Fruit fly (Drosophila melanogaster): ENCODE data around the gene Pgant4.

Pgant4 gene

DNA sequence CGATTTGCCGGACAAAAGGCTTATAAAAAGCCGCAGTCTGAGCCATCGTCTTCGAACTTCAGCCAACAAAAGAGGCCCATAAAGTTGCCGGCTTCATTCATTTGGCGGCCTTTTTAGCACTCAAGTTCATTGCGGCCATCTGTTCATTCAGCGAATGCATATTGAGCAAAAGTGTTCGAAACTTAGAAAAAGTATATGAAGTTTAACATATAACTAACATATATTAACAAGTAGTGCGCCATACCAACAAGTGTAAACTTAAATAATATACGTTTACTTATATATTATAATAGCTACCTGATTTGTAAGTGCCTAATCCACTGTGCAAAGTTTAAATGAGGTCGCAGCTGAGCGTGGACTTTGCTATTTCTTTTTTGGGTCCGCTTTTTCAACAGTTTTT is 36.1 kb upstream of the Pgant4 start (continued):
- TF ChIP-seq pan (optimal IDR thresholded peaks at IDR 0.05) (no peak), pan (GFP tag; optimal IDR thresholded peaks at IDR 0.05 in 1 of 2, IDR thresholded peaks at IDR 0.05 in 1 of 2) (peak in 1 of 2 experiments; percentile 59), BtbVII (GFP tag; optimal IDR thresholded peaks at IDR 0.05) (no peak)

DNA sequence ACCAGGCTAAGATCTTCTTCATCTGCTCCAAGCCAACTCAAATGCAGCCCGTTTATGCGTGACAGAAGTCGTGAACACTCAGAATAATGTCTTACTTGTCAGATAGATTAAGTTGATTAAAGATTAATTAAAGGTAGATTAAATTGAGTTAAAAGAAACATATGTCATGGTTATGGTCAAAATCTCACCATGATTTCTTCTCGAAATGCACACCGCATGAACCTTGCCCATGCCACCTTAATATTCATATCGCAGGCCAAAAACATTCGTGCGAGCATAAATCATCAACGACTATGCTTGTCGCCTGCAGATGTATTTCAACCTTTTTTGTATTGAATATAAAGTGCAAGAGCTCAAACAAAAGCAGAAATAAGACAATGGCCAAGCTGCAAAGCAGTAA is 35.3 kb upstream of the Pgant4 start:
- no peak for TF ChIP-seq CG10274 (GFP tag; optimal IDR thresholded peaks at IDR 0.05)
- no peak for TF ChIP-seq slbo (GFP tag; IDR thresholded peaks at IDR 0.05)
- TF ChIP-seq CG10543 (GFP tag; optimal IDR thresholded peaks at IDR 0.05), result no peak
- TF ChIP-seq Mrtf (GFP tag; IDR thresholded peaks at IDR 0.05), result no peak
- no peak for TF ChIP-seq lov (optimal IDR thresholded peaks at IDR 0.05)
- peak; percentile 73; the same call in 2 of the 3 replicates for TF ChIP-seq lov (GFP tag; IDR thresholded peaks at IDR 0.05)
- TF ChIP-seq zfh1 (GFP tag; IDR thresholded peaks at IDR 0.05), result peak; percentile 64
- peak; percentile 73 for TF ChIP-seq CG10979 (tag; optimal IDR thresholded peaks at IDR 0.05)
- TF ChIP-seq CG30020 (tag; optimal IDR thresholded peaks at IDR 0.05), result no peak
- peak; percentile 37; the same call in 1 of the 2 replicates for TF ChIP-seq E2f2 (GFP tag; IDR thresholded peaks at IDR 0.05)
- TF ChIP-seq odd (GFP tag; optimal IDR thresholded peaks at IDR 0.05), result peak; percentile 33
- no peak for TF ChIP-seq fru (optimal IDR thresholded peaks at IDR 0.05)
- peak; percentile 59; the same call in 1 of the 2 replicates for TF ChIP-seq CG32767 (GFP tag; IDR thresholded peaks at IDR 0.05)
- TF ChIP-seq corto (GFP tag; optimal IDR thresholded peaks at IDR 0.05), result no peak
- no peak for TF ChIP-seq usp (GFP tag; optimal IDR thresholded peaks at IDR 0.05)
- no peak for TF ChIP-seq D (optimal IDR thresholded peaks at IDR 0.05)
- TF ChIP-seq D (GFP tag; optimal IDR thresholded peaks at IDR 0.05), result peak; percentile 25
- no peak for TF ChIP-seq CG17802 (tag; optimal IDR thresholded peaks at IDR 0.05)
- no peak for TF ChIP-seq CG17912 (GFP tag; optimal IDR thresholded peaks at IDR 0.05)
- TF ChIP-seq CG11560 (tag; IDR thresholded peaks at IDR 0.05), result 0 out of 3 replicates have a peak, but pooled peaks have one; percentile 33
- peak; percentile 71 for TF ChIP-seq Awh (GFP tag; IDR thresholded peaks at IDR 0.05)
- TF ChIP-seq ttk (GFP tag; IDR thresholded peaks at IDR 0.05), result 0 out of 2 replicates have a peak, but pooled peaks have one; percentile 41
- TF ChIP-seq CG8281 (tag; optimal IDR thresholded peaks at IDR 0.05), result peak; percentile 29
- TF ChIP-seq Pdp1 (GFP tag; optimal IDR thresholded peaks at IDR 0.05), result peak; percentile 18 to 24
- no peak for TF ChIP-seq CG4617 (GFP tag; optimal IDR thresholded peaks at IDR 0.05; ENCODE audit: borderline replicate concordance)
- TF ChIP-seq CG8290 (GFP tag; optimal IDR thresholded peaks at IDR 0.05), result no peak
- TF ChIP-seq CG8290 (tag; optimal IDR thresholded peaks at IDR 0.05), result peak in 1 of 2 experiments; percentile 56
- no peak for TF ChIP-seq CG9797 (GFP tag; optimal IDR thresholded peaks at IDR 0.05)
- TF ChIP-seq sens-2 (GFP tag; IDR thresholded peaks at IDR 0.05), result peak; percentile 63
- no peak for TF ChIP-seq zen2 (GFP tag; IDR thresholded peaks at IDR 0.05; ENCODE audit: partially characterized antibody)
- peak; percentile 29 for TF ChIP-seq CG18599 (GFP tag; optimal IDR thresholded peaks at IDR 0.05)
- no peak for TF ChIP-seq Hmx (GFP tag; optimal IDR thresholded peaks at IDR 0.05)
- TF ChIP-seq gcm2 (GFP tag; optimal IDR thresholded peaks at IDR 0.05), result no peak
- TF ChIP-seq CG17359 (tag; optimal IDR thresholded peaks at IDR 0.05), result peak; percentile 79
- peak; percentile 28 for TF ChIP-seq lbe (GFP tag; optimal IDR thresholded peaks at IDR 0.05)
- TF ChIP-seq kah (GFP tag; optimal IDR thresholded peaks at IDR 0.05), result peak; percentile 65
- no peak for TF ChIP-seq sima (GFP tag; optimal IDR thresholded peaks at IDR 0.05)
- TF ChIP-seq CG13894 (tag; optimal IDR thresholded peaks at IDR 0.05), result no peak
- TF ChIP-seq CG18476 (GFP tag; optimal IDR thresholded peaks at IDR 0.05), result no peak
- TF ChIP-seq esg (GFP tag; conservative IDR thresholded peaks at IDR 0.05), result peak; percentile 35; the same call in 1 of the 2 replicates
- no peak for TF ChIP-seq abd-A (tag; optimal IDR thresholded peaks at IDR 0.05)
- no peak for TF ChIP-seq CG2120 (GFP tag; optimal IDR thresholded peaks at IDR 0.05)
- peak; percentile 80 for TF ChIP-seq stc (GFP tag; IDR thresholded peaks at IDR 0.05)
- TF ChIP-seq Ssrp (tag; optimal IDR thresholded peaks at IDR 0.05), result peak; percentile 25
- no peak for TF ChIP-seq schlank (tag; optimal IDR thresholded peaks at IDR 0.05)
- TF ChIP-seq CG14441 (GFP tag; IDR thresholded peaks at IDR 0.05), result peak; percentile 61
- peak; percentile 86 for TF ChIP-seq Drgx (GFP tag; IDR thresholded peaks at IDR 0.05)
- no peak for TF ChIP-seq CG4404 (GFP tag; IDR thresholded peaks at IDR 0.05)
